Worm (Caenorhabditis elegans) whole organism, L3 larva: ENCODE results near the gene Y32F6B.9.

Source experiments
- R02D3.7 ChIP-seq: fragments of 150-350 bp; optimal IDR thresholded peaks from 2 replicates; lab custom pipeline; 2014; ENCODE audit warnings: missing biosample characterization, missing genetic modification characterization
- ZK546.5 ChIP-seq: sonication (generic microtip); optimal IDR thresholded peaks from 2 replicates; lab custom pipeline; 2017; ENCODE audit warnings: missing biosample characterization, missing genetic modification characterization
- aly-2 ChIP-seq: fragments of 150-350 bp; optimal IDR thresholded peaks from 2 replicates; lab custom pipeline; 2014; ENCODE audit warnings: missing biosample characterization, missing genetic modification characterization
- ama-1 ChIP-seq: fragments of 150-350 bp; optimal IDR thresholded peaks from 2 replicates; lab custom pipeline; 2018
- ceh-28 ChIP-seq: fragments of 150-350 bp; optimal IDR thresholded peaks from 2 replicates; lab custom pipeline; 2014; ENCODE audit warnings: missing biosample characterization, missing genetic modification reagents, missing genetic modification characterization
- ceh-9 ChIP-seq: sonication (generic microtip); optimal IDR thresholded peaks from 2 replicates; lab custom pipeline; 2018; ENCODE audit warnings: missing biosample characterization, missing genetic modification characterization
- egl-27 ChIP-seq: sonication (generic microtip); optimal IDR thresholded peaks from 4 replicates; lab custom pipeline; 2017; ENCODE audit warnings: missing biosample characterization, missing genetic modification reagents, missing genetic modification characterization
- egl-5 ChIP-seq: fragments of 150-350 bp; optimal IDR thresholded peaks from 2 replicates; lab custom pipeline; 2017; ENCODE audit warnings: missing biosample characterization, missing genetic modification reagents, missing genetic modification characterization, inconsistent platforms
- elt-2 ChIP-seq: sonication (generic microtip); optimal IDR thresholded peaks from 2 replicates; lab custom pipeline; 2016; ENCODE audit warnings: missing genetic modification reagents, mild to moderate bottlenecking, missing genetic modification characterization, missing compliant biosample characterization
- elt-3 ChIP-seq, 3 experiments: fragments of 150-350 bp in 1 of 3; sonication (generic microtip) in 2 of 3; optimal IDR thresholded peaks; 2 replicates in 2 of 3; 4 replicates in 1 of 3; lab custom pipeline; 2014 to 2017; ENCODE audit warnings: missing biosample characterization in 3 of 3, missing genetic modification characterization in 3 of 3
- eor-1 ChIP-seq, 2 experiments: fragments of 150-350 bp; optimal IDR thresholded peaks; 2 replicates each; lab custom pipeline; 2014 to 2018; ENCODE audit warnings: missing biosample characterization in 2 of 2, missing genetic modification characterization in 2 of 2
- fkh-2 ChIP-seq: fragments of 150-350 bp; optimal IDR thresholded peaks from 2 replicates; lab custom pipeline; 2014; ENCODE audit warnings: missing biosample characterization, missing genetic modification reagents, missing genetic modification characterization
- fos-1 ChIP-seq: fragments of 150-350 bp; optimal IDR thresholded peaks from 2 replicates; lab custom pipeline; 2014; ENCODE audit warnings: missing biosample characterization, missing genetic modification characterization
- hmg-11 ChIP-seq: sonication (generic microtip); optimal IDR thresholded peaks from 2 replicates; lab custom pipeline; 2016; ENCODE audit warnings: missing genetic modification characterization, missing compliant biosample characterization
- jun-1 ChIP-seq: fragments of 150-350 bp; optimal IDR thresholded peaks from 2 replicates; lab custom pipeline; 2014; ENCODE audit warnings: missing biosample characterization, missing genetic modification reagents, missing genetic modification characterization
- lin-15B ChIP-seq: fragments of 150-350 bp; optimal IDR thresholded peaks from 2 replicates; lab custom pipeline; 2014; ENCODE audit warnings: missing biosample characterization, missing genetic modification characterization
- lin-39 ChIP-seq: fragments of 150-350 bp; optimal IDR thresholded peaks from 2 replicates; lab custom pipeline; 2018; ENCODE audit warnings: missing biosample characterization, missing genetic modification reagents, missing genetic modification characterization
- lsy-12 ChIP-seq: sonication (generic microtip); optimal IDR thresholded peaks from 2 replicates; lab custom pipeline; 2016; ENCODE audit warnings: mild to moderate bottlenecking, missing genetic modification characterization, missing compliant biosample characterization
- mml-1 ChIP-seq: fragments of 150-350 bp; sonication (generic microtip); optimal IDR thresholded peaks from 3 replicates; lab custom pipeline; 2014; ENCODE audit warnings: missing biosample characterization, missing genetic modification characterization
- nfya-1 ChIP-seq: sonication (generic microtip); optimal IDR thresholded peaks from 2 replicates; lab custom pipeline; 2017; ENCODE audit warnings: missing genetic modification characterization, mild to moderate bottlenecking, missing compliant biosample characterization, antibody characterized with exemption, moderate library complexity; ENCODE audit not compliant: insufficient read depth
- nhr-11 ChIP-seq: fragments of 150-350 bp; optimal IDR thresholded peaks from 2 replicates; lab custom pipeline; 2014; ENCODE audit warnings: missing biosample characterization, missing genetic modification characterization
- nhr-23 ChIP-seq: fragments of 150-350 bp; optimal IDR thresholded peaks from 2 replicates; lab custom pipeline; 2014; ENCODE audit warnings: missing biosample characterization, missing genetic modification reagents, missing genetic modification characterization
- nhr-237 ChIP-seq: fragments of 150-350 bp; optimal IDR thresholded peaks from 2 replicates; lab custom pipeline; 2014; ENCODE audit warnings: missing biosample characterization, missing genetic modification characterization
- nhr-25 ChIP-seq: sonication (generic microtip); optimal IDR thresholded peaks from 2 replicates; lab custom pipeline; 2017; ENCODE audit warnings: missing biosample characterization, missing genetic modification characterization
- nhr-28 ChIP-seq: fragments of 150-350 bp; optimal IDR thresholded peaks from 2 replicates; lab custom pipeline; 2014; ENCODE audit warnings: missing biosample characterization, missing genetic modification characterization
- nhr-43 ChIP-seq: sonication (generic microtip); optimal IDR thresholded peaks from 2 replicates; lab custom pipeline; 2016; ENCODE audit warnings: mild to moderate bottlenecking, missing genetic modification characterization, missing compliant biosample characterization; ENCODE audit not compliant: poor library complexity, severe bottlenecking
- pha-4 ChIP-seq: fragments of 150-350 bp; optimal IDR thresholded peaks from 2 replicates; lab custom pipeline; 2014; ENCODE audit warnings: missing biosample characterization, missing genetic modification reagents, missing genetic modification characterization
- sea-2 ChIP-seq: fragments of 150-350 bp; sonication (generic microtip); optimal IDR thresholded peaks from 4 replicates; lab custom pipeline; 2014; ENCODE audit warnings: missing biosample characterization, missing genetic modification reagents, missing genetic modification characterization
- tbx-2 ChIP-seq: sonication (generic microtip); optimal IDR thresholded peaks from 2 replicates; lab custom pipeline; 2016; ENCODE audit warnings: mild to moderate bottlenecking, missing genetic modification characterization, missing compliant biosample characterization
- unc-62 ChIP-seq: fragments of 150-350 bp; sonication (generic microtip); optimal IDR thresholded peaks from 4 replicates; lab custom pipeline; 2014; ENCODE audit warnings: missing biosample characterization, missing genetic modification reagents, missing genetic modification characterization
- zag-1 ChIP-seq: fragments of 150-350 bp; optimal IDR thresholded peaks from 2 replicates; lab custom pipeline; 2014; ENCODE audit warnings: missing biosample characterization, missing genetic modification characterization
- ztf-11 ChIP-seq: fragments of 150-350 bp; optimal IDR thresholded peaks from 2 replicates; lab custom pipeline; 2014; ENCODE audit warnings: missing biosample characterization, missing genetic modification characterization

Gene Y32F6B.9

ce11 chrV:10441135-10442024, 37.1 kb upstream of the Y32F6B.9 start, which contains the start of gene pap-1:
TSS of gene pap-1 (plus strand) at chrV:10441974.
- TF ChIP-seq ceh-28 (tag; lab: Kevin White, UChicago) (peak; percentile 76), ZK546.5 (tag; lab: Kevin White, UChicago) (no peak), aly-2 (tag; lab: Kevin White, UChicago) (no peak), elt-2 (tag; lab: Kevin White, UChicago) (peak; percentile 21), lin-15B (peak; percentile 1), hmg-11 (peak; percentile 60), nhr-11 (tag; lab: Kevin White, UChicago) (no peak), nfya-1 (tag; lab: Kevin White, UChicago) (peak; percentile 49), nhr-43 (tag; lab: Kevin White, UChicago) (peak; percentile 15), pha-4 (tag; lab: Kevin White, UChicago) (peak; percentile 3)

- TF ChIP-seq fkh-2 (tag; lab: Kevin White, UChicago) (no peak), ztf-11 (tag; lab: Kevin White, UChicago) (no peak), ceh-28 (tag; lab: Kevin White, UChicago) (no peak), nfya-1 (tag; lab: Kevin White, UChicago) (peak; percentile 32), lin-39 (tag; lab: Kevin White, UChicago) (no peak), tbx-2 (tag; lab: Kevin White, UChicago) (no peak)
These were observed 25.0 kb upstream of the Y32F6B.9 start, which contains the start of gene Y32F6A.5 for ce11 chrV:10453466-10453865. TSS of gene Y32F6A.5 (minus strand) at chrV:10453605.

ce11 chrV:10457247-10457646, 21.3 kb upstream of the Y32F6B.9 start, which contains the start of gene F22E12.1:
TSS of gene F22E12.1 (minus strand) at chrV:10457347.
- TF ChIP-seq ZK546.5 (tag; lab: Kevin White, UChicago) (no peak), nhr-237 (tag; lab: Kevin White, UChicago) (no peak), fkh-2 (tag; lab: Kevin White, UChicago) (no peak), sea-2 (GFP tag; lab: Kevin White, UChicago) (no peak), jun-1 (tag; lab: Kevin White, UChicago) (no peak), zag-1 (tag; lab: Kevin White, UChicago) (no peak), egl-27 (tag; lab: Kevin White, UChicago) (no peak), eor-1 (tag; optimal IDR thresholded peaks at IDR 0.05; lab: Kevin White, UChicago) (no peak), elt-3 (tag; optimal IDR thresholded peaks at IDR 0.05; lab: Kevin White, UChicago) (no peak), ceh-9 (tag; lab: Kevin White, UChicago) (no peak), aly-2 (tag; lab: Kevin White, UChicago) (no peak), unc-62 (no peak), mml-1 (tag; lab: Kevin White, UChicago) (no peak), tbx-2 (tag; lab: Kevin White, UChicago) (no peak), nhr-25 (tag; lab: Kevin White, UChicago) (no peak), R02D3.7 (tag; lab: Kevin White, UChicago) (no peak), nhr-28 (tag; lab: Kevin White, UChicago) (no peak)

- TF ChIP-seq nhr-43 (tag; lab: Kevin White, UChicago) = peak; percentile 34
- no peak for TF ChIP-seq nhr-23 (tag; lab: Kevin White, UChicago)
- TF ChIP-seq elt-3 (tag; optimal IDR thresholded peaks at IDR 0.05; lab: Kevin White, UChicago) = peak in 1 of 3 experiments; percentile 9
These were observed 17.8 kb upstream of the Y32F6B.9 start for ce11 chrV:10460685-10461084.

DNA sequence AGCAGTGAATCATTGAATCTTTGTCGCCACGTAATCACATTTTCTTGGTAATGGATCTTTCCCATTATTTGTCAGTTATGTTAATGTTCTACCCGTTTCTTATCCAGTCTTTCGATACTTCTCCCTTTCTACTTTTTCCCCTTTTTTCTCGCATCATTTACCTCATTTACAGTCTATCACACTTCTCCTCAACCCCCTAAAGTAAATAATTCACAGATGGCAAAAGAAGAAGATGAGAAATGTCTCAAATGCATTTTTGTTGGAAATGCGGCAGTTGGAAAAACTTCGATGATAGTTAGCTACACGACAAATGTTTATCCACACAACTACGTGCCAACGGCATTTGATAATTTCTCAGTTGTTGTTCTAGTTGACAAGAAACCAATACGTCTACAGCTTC, 16.4 kb upstream of the Y32F6B.9 start, which contains the start of gene chw-1:
Gene chw-1, plus strand, starts transcription at position 217 of the 400 bp plus-strand sequence.
- TF ChIP-seq zag-1 (tag; lab: Kevin White, UChicago) = no peak
- TF ChIP-seq unc-62 = no peak
- no peak for TF ChIP-seq R02D3.7 (tag; lab: Kevin White, UChicago)
- TF ChIP-seq eor-1 (tag; optimal IDR thresholded peaks at IDR 0.05; lab: Kevin White, UChicago) = no peak
- no peak for TF ChIP-seq hmg-11
- TF ChIP-seq tbx-2 (tag; lab: Kevin White, UChicago) = no peak
- TF ChIP-seq fos-1 (tag; lab: Kevin White, UChicago) = no peak
- TF ChIP-seq ama-1 (lab: Kevin White, UChicago) = no peak
- no peak for TF ChIP-seq egl-27 (tag; lab: Kevin White, UChicago)
- TF ChIP-seq ceh-28 (tag; lab: Kevin White, UChicago) = no peak
- no peak for TF ChIP-seq egl-5 (tag; lab: Kevin White, UChicago)
- TF ChIP-seq lsy-12 (tag; lab: Kevin White, UChicago) = no peak
- TF ChIP-seq lin-39 (tag; lab: Kevin White, UChicago) = no peak
